Worm (Caenorhabditis elegans): Measurements from ENCODE around the gene fil-2.

The fil-2 gene

DNA sequence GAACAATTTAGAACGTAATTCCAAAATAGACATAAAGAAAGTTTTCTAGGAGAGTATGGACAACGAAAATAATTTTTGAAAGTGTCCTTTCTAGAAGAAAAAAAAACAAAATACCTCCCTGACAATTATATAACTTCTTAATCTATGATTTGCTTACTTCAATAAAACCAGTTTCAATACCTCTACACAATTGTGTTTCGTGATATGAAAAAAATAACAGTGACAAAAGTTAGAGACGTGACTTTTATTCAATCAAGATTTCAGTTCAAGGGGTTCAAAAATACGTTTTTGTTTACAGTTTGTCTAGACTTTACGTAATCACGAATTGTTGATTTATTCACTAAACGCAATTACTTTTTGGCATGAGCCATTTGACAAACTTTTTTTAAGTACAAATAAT lies 42.4 kb downstream of the fil-2 start:
- no peak for TF ChIP-seq mep-1 (tag; optimal IDR thresholded peaks at IDR 0.05)
- TF ChIP-seq sptf-1 (tag; optimal IDR thresholded peaks at IDR 0.05) = no peak
- TF ChIP-seq ceh-43 (GFP tag; optimal IDR thresholded peaks at IDR 0.05) = no peak
- no peak for TF ChIP-seq unc-62 (GFP tag; optimal IDR thresholded peaks at IDR 0.05)
- TF ChIP-seq lsy-2 (tag; optimal IDR thresholded peaks at IDR 0.05) = no peak
- no peak for TF ChIP-seq nhr-28 (tag; optimal IDR thresholded peaks at IDR 0.05)
- no peak for TF ChIP-seq zip-8 (tag; optimal IDR thresholded peaks at IDR 0.05)
- no peak for TF ChIP-seq nhr-12 (tag; optimal IDR thresholded peaks at IDR 0.05)
- TF ChIP-seq nhr-76 (tag; optimal IDR thresholded peaks at IDR 0.05) = no peak
- TF ChIP-seq lin-13 (tag; optimal IDR thresholded peaks at IDR 0.05) = no peak
- TF ChIP-seq tbx-8 (GFP tag; optimal IDR thresholded peaks at IDR 0.05) = no peak
- TF ChIP-seq M03D4.4 (tag; optimal IDR thresholded peaks at IDR 0.05) = no peak
- TF ChIP-seq mab-5 (tag; optimal IDR thresholded peaks at IDR 0.05) = no peak
- no peak for TF ChIP-seq mls-2 (tag; optimal IDR thresholded peaks at IDR 0.05)
- no peak for TF ChIP-seq nhr-2 (tag; optimal IDR thresholded peaks at IDR 0.05)
- TF ChIP-seq ceh-39 (tag; optimal IDR thresholded peaks at IDR 0.05) = no peak
- TF ChIP-seq hlh-1 (tag; optimal IDR thresholded peaks at IDR 0.05) = no peak

DNA sequence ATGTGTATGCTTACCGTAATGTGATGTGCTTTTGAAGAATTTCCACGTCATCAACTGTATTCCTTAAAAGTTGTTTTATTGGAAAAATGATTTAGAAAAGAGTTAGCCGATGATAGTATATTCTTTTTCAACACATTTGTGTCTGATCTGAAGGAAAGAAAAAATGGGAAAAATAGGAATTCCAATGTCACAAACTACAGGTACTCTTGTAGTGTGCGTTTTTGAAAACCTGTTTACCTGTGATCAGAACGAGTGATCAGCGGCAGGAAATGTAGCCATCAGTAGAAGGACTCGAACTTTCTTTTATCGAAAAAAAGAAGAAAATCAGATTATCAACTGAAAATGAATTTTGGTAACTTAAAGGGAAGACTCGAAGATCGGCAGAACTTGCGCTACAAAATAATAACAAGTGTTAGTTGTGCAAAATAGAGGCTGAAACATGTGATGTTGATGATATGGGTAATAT lies 42.9 kb downstream of the fil-2 start, which contains the start of gene T28C12.15:
T28C12.15 (minus strand) TSS at position 51 of the 466 bp plus-strand sequence.
- TF ChIP-seq ces-1 (GFP tag; optimal IDR thresholded peaks at IDR 0.05) = no peak
- no peak for TF ChIP-seq tbx-8 (GFP tag; optimal IDR thresholded peaks at IDR 0.05)
- TF ChIP-seq hlh-1 (tag; optimal IDR thresholded peaks at IDR 0.05) = no peak
- no peak for TF ChIP-seq ceh-43 (GFP tag; optimal IDR thresholded peaks at IDR 0.05)
- TF ChIP-seq mep-1 (tag; optimal IDR thresholded peaks at IDR 0.05) = no peak
- TF ChIP-seq unc-120 (tag; optimal IDR thresholded peaks at IDR 0.05; ENCODE audit: poor library complexity, severe bottlenecking) = no peak
- TF ChIP-seq bed-3 (GFP tag; optimal IDR thresholded peaks at IDR 0.05) = no peak
- TF ChIP-seq lin-13 (tag; optimal IDR thresholded peaks at IDR 0.05) = no peak
- TF ChIP-seq ceh-39 (tag; optimal IDR thresholded peaks at IDR 0.05) = no peak
- TF ChIP-seq nhr-237 (tag; optimal IDR thresholded peaks at IDR 0.05) = no peak
- no peak for TF ChIP-seq lin-32 (GFP tag; optimal IDR thresholded peaks at IDR 0.05)
- TF ChIP-seq nhr-76 (tag; optimal IDR thresholded peaks at IDR 0.05) = no peak
- TF ChIP-seq ztf-11 (tag; optimal IDR thresholded peaks at IDR 0.05) = no peak
- TF ChIP-seq ham-2 (GFP tag; optimal IDR thresholded peaks at IDR 0.05) = no peak
- TF ChIP-seq flh-1 (GFP tag; optimal IDR thresholded peaks at IDR 0.05) = no peak
- TF ChIP-seq pha-4 (tag; optimal IDR thresholded peaks at IDR 0.05) = no peak
- no peak for TF ChIP-seq drap-1 (GFP tag; optimal IDR thresholded peaks at IDR 0.05)
- TF ChIP-seq mls-2 (tag; optimal IDR thresholded peaks at IDR 0.05) = no peak

DNA sequence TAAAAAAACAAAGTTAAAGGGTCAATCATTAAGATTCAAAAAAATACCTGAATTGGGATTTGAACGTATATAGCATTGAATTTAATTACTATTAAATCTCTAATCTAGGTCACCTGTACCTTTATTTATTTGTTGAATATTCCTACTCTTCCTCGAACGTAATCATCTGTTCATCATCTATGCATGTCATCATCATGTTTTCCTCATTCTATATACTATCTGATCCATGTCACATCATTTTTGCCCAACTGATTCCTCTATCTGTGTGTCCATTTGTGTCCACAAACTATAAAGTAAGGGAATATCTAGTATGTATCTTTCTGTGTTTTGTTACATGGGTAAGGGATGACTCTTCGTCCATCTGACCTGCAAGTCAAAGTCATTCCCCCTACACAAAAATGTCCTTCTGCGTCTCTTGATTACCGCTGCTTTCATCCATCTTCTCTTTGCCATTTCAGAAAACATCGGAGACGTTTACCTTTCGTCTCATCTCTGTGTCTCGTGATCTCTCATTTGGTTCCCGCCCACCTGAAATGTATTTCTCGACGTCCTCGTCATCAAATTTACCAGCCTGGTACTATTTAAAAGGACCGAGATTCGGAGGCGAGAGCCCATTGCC lies 44.0 kb downstream of the fil-2 start:
- no peak for TF ChIP-seq ceh-39 (tag; optimal IDR thresholded peaks at IDR 0.05)
- peak; percentile 29 for TF ChIP-seq elt-1 (tag; optimal IDR thresholded peaks at IDR 0.05; ENCODE audit: borderline replicate concordance, insufficient read depth)

DNA sequence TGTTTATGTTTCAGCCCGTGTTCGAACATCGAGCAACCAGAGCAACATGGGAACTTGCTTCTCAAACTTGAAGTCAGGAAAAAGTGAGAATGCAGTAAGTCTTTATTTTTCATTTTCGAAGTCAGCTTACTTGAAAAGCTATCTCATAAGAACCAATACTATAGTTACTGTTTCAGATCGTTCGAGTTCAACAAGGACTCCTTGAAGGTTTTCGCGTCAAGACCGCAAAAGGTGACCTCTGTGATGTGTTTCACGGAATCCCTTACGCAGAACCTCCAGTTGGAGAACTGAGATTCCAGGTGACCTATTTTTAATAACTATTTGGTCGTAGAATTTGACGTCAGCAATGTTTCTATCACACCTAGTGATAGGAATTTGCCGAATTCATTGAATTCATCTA lies 44.8 kb downstream of the fil-2 start:
- TF ChIP-seq lin-32 (GFP tag; optimal IDR thresholded peaks at IDR 0.05) (no peak), nhr-12 (tag; optimal IDR thresholded peaks at IDR 0.05) (no peak), mab-5 (tag; optimal IDR thresholded peaks at IDR 0.05) (no peak), lin-13 (tag; optimal IDR thresholded peaks at IDR 0.05) (no peak), ham-2 (GFP tag; optimal IDR thresholded peaks at IDR 0.05) (no peak), drap-1 (GFP tag; optimal IDR thresholded peaks at IDR 0.05) (no peak), flh-1 (GFP tag; optimal IDR thresholded peaks at IDR 0.05) (no peak), nhr-237 (tag; optimal IDR thresholded peaks at IDR 0.05) (no peak), ztf-11 (tag; optimal IDR thresholded peaks at IDR 0.05) (no peak), nhr-2 (tag; optimal IDR thresholded peaks at IDR 0.05) (no peak), ces-1 (GFP tag; optimal IDR thresholded peaks at IDR 0.05) (no peak), pha-4 (tag; optimal IDR thresholded peaks at IDR 0.05) (no peak), unc-62 (GFP tag; optimal IDR thresholded peaks at IDR 0.05) (no peak), mep-1 (tag; optimal IDR thresholded peaks at IDR 0.05) (no peak)

DNA sequence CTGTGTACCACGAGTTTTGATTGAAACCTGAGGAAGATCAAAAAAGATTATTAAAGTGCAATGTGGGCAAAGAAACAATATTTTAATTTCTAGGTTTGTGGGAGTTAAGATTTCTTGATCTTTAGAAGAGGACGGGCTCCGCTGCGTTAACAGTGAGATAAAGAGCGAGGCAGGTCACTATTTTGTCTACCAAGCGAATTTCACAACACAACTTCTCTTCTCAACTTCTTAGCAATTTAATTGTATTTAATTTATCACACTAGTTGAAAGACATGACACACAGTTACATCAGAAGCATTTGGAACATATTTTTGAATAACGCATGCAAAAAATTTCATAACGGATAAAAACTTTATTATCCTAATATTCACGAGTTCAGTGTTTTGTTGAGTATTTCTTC lies 47.6 kb downstream of the fil-2 start:
- no peak for TF ChIP-seq lsy-2 (tag; optimal IDR thresholded peaks at IDR 0.05)
- no peak for TF ChIP-seq snpc-4 (tag; optimal IDR thresholded peaks at IDR 0.05)
- no peak for TF ChIP-seq nhr-237 (tag; optimal IDR thresholded peaks at IDR 0.05)
- no peak for TF ChIP-seq nhr-12 (tag; optimal IDR thresholded peaks at IDR 0.05)
- TF ChIP-seq pha-4 (tag; optimal IDR thresholded peaks at IDR 0.05) = no peak
- no peak for TF ChIP-seq bed-3 (GFP tag; optimal IDR thresholded peaks at IDR 0.05)
- no peak for TF ChIP-seq nhr-2 (tag; optimal IDR thresholded peaks at IDR 0.05)
- TF ChIP-seq unc-120 (tag; optimal IDR thresholded peaks at IDR 0.05; ENCODE audit: poor library complexity, severe bottlenecking) = no peak
- no peak for TF ChIP-seq mls-2 (tag; optimal IDR thresholded peaks at IDR 0.05)
